Worm (Caenorhabditis elegans) whole organism, early embryonic: ENCODE measurements around the gene nmr-2.

Experiments
- B0310.2 ChIP-seq: sonication (generic microtip); optimal IDR thresholded peaks from 2 replicates; lab custom pipeline; 2016; ENCODE audit warnings: mild to moderate bottlenecking, missing genetic modification characterization, missing compliant biosample characterization
- F13C5.2 ChIP-seq: sonication (generic microtip); optimal IDR thresholded peaks from 2 replicates; lab custom pipeline; 2017; ENCODE audit warnings: mild to moderate bottlenecking, missing genetic modification characterization, inconsistent platforms, missing compliant biosample characterization
- ama-1 ChIP-seq: fragments of 150-350 bp; optimal IDR thresholded peaks from 2 replicates; lab custom pipeline; 2014
- ceh-36 ChIP-seq: sonication (generic microtip); optimal IDR thresholded peaks from 2 replicates; lab custom pipeline; 2016; ENCODE audit warnings: missing genetic modification characterization, inconsistent platforms, missing compliant biosample characterization
- flt-1 ChIP-seq: fragments of 200-800 bp; sonication (Bioruptor generic); IDR thresholded peaks from 2 replicates; pipeline ENCODE4 v1.3.6; 2022; ENCODE audit warnings: missing genetic modification characterization, missing compliant biosample characterization
- hmbx-1 ChIP-seq: sonication (generic microtip); optimal IDR thresholded peaks from 2 replicates; lab custom pipeline; 2016; ENCODE audit warnings: mild to moderate bottlenecking, missing genetic modification characterization, missing compliant biosample characterization
- hmg-4 ChIP-seq: fragments of 200-800 bp; sonication (Bioruptor generic); optimal IDR thresholded peaks from 2 replicates; lab custom pipeline; 2018; ENCODE audit warnings: mild to moderate bottlenecking, missing genetic modification characterization, missing compliant biosample characterization
- hnd-1 ChIP-seq: sonication (generic microtip); optimal IDR thresholded peaks from 2 replicates; lab custom pipeline; 2016; ENCODE audit warnings: missing genetic modification characterization, missing compliant biosample characterization
- pes-1 ChIP-seq: fragments of 200-800 bp; sonication (Bioruptor generic); IDR thresholded peaks from 2 replicates; pipeline ENCODE4 v1.3.6; 2022; ENCODE audit warnings: missing genetic modification reagents, missing genetic modification characterization, missing compliant biosample characterization
- scrt-1 ChIP-seq: fragments of 200-800 bp; sonication (Bioruptor generic); IDR thresholded peaks from 2 replicates; pipeline ENCODE4 v1.3.6; 2022; ENCODE audit warnings: missing genetic modification characterization, missing compliant biosample characterization
- sea-1 ChIP-seq: fragments of 200-800 bp; sonication (Bioruptor generic); conservative IDR thresholded peaks from 2 replicates; pipeline ENCODE4 v1.3.6; 2022; ENCODE audit warnings: missing genetic modification characterization, missing compliant biosample characterization
- tbx-11 ChIP-seq: fragments of 200-800 bp; sonication (Bioruptor generic); IDR thresholded peaks from 2 replicates; pipeline ENCODE4 v1.3.6; 2022; ENCODE audit warnings: missing genetic modification characterization, missing compliant biosample characterization
- tbx-37 ChIP-seq: fragments of 200-800 bp; sonication (Bioruptor generic); conservative IDR thresholded peaks from 2 replicates; pipeline ENCODE4 v1.3.6; 2022; ENCODE audit warnings: missing genetic modification reagents, missing genetic modification characterization, missing compliant biosample characterization
- tra-4 ChIP-seq: sonication (generic microtip); optimal IDR thresholded peaks from 2 replicates; lab custom pipeline; 2017; ENCODE audit warnings: missing genetic modification characterization, missing compliant biosample characterization

- TF ChIP-seq ceh-36 (tag; lab: Kevin White, UChicago), result no peak
- TF ChIP-seq ama-1 (lab: Kevin White, UChicago), result no peak
- no peak for TF ChIP-seq hnd-1 (tag; lab: Kevin White, UChicago)
- TF ChIP-seq tbx-37 (GFP tag; lab: Robert Waterston, UW), result no peak
- TF ChIP-seq hmg-4 (GFP tag; lab: Kevin White, UChicago), result no peak
- TF ChIP-seq hmbx-1, result no peak
- no peak for TF ChIP-seq sea-1
- no peak for TF ChIP-seq scrt-1 (GFP tag; lab: Robert Waterston, UW)
- TF ChIP-seq B0310.2 (tag; lab: Kevin White, UChicago), result no peak
- TF ChIP-seq flt-1 (GFP tag; lab: Robert Waterston, UW), result no peak
- no peak for TF ChIP-seq tra-4 (tag; lab: Kevin White, UChicago)
- no peak for TF ChIP-seq tbx-11 (GFP tag; lab: Robert Waterston, UW)
- TF ChIP-seq pes-1, result no peak
- TF ChIP-seq F13C5.2 (tag; lab: Kevin White, UChicago), result no peak
Measured at ce11 chrV:15020732-15021131, 9.3 kb upstream of the nmr-2 start, which contains the start of gene F14H8.5.
